Fruit fly (Drosophila melanogaster) whole organism, embryonic: ENCODE measurements around the gene Psf2.

Source experiments
- CG10654 ChIP-seq: fragments of 200-800 bp; sonication (Bioruptor generic); optimal IDR thresholded peaks from 2 replicates; lab custom pipeline; 2016; ENCODE audit warnings: missing biosample characterization, missing genetic modification characterization
- CG10979 ChIP-seq: fragments of 200-800 bp; sonication (Bioruptor generic); optimal IDR thresholded peaks from 2 replicates; lab custom pipeline; 2018; ENCODE audit warnings: missing biosample characterization, mild to moderate bottlenecking, missing genetic modification characterization, moderate library complexity
- CG11093 ChIP-seq: fragments of 200-800 bp; sonication (Bioruptor generic); IDR thresholded peaks from 3 replicates; pipeline ENCODE4 v1.3.6; 2022; ENCODE audit warnings: missing biosample characterization, missing genetic modification characterization
- CG11560 ChIP-seq: fragments of 200-800 bp; sonication (Bioruptor generic); IDR thresholded peaks from 3 replicates; pipeline ENCODE4 v1.3.6; 2022; ENCODE audit warnings: missing biosample characterization, missing genetic modification characterization
- CG11695 ChIP-seq: fragments of 200-800 bp; sonication (Bioruptor generic); IDR thresholded peaks from 3 replicates; pipeline ENCODE4 v1.3.6; 2022; ENCODE audit warnings: missing biosample characterization, missing genetic modification characterization
- CG12071 ChIP-seq: fragments of 200-800 bp; sonication (Bioruptor generic); optimal IDR thresholded peaks from 3 replicates; lab custom pipeline; 2018; ENCODE audit warnings: missing biosample characterization, mild to moderate bottlenecking, missing genetic modification characterization
- CG13624 ChIP-seq: fragments of 200-800 bp; sonication (Bioruptor generic); optimal IDR thresholded peaks from 2 replicates; lab custom pipeline; 2016; ENCODE audit warnings: missing biosample characterization, missing genetic modification characterization
- CG14860 ChIP-seq: fragments of 200-800 bp; sonication (Bioruptor generic); IDR thresholded peaks from 3 replicates; pipeline ENCODE4 v1.3.6; 2022; ENCODE audit warnings: missing biosample characterization, missing genetic modification characterization; ENCODE audit not compliant: partially characterized antibody
- CG15073 ChIP-seq: fragments of 200-800 bp; sonication (Bioruptor generic); optimal IDR thresholded peaks from 2 replicates; lab custom pipeline; 2016; ENCODE audit warnings: missing biosample characterization, missing genetic modification characterization
- CG15514 ChIP-seq: fragments of 200-800 bp; sonication (Bioruptor generic); optimal IDR thresholded peaks from 3 replicates; lab custom pipeline; 2017; ENCODE audit warnings: missing biosample characterization, missing genetic modification characterization, mild to moderate bottlenecking, moderate library complexity, missing genetic modification reagents
- CG18262 ChIP-seq: fragments of 200-800 bp; optimal IDR thresholded peaks from 3 replicates; lab custom pipeline; 2019; ENCODE audit warnings: missing biosample characterization, mild to moderate bottlenecking, missing genetic modification characterization, moderate library complexity
- CG2199 ChIP-seq: fragments of 200-800 bp; sonication (Bioruptor generic); IDR thresholded peaks from 3 replicates; pipeline ENCODE4 v1.3.6; 2022; ENCODE audit warnings: missing biosample characterization, missing genetic modification characterization
- CG2202 ChIP-seq: fragments of 200-800 bp; sonication (Bioruptor generic); optimal IDR thresholded peaks from 2 replicates; lab custom pipeline; 2018; ENCODE audit warnings: missing biosample characterization, mild to moderate bottlenecking, missing genetic modification characterization
- CG30403 ChIP-seq: fragments of 200-800 bp; sonication (Bioruptor generic); optimal IDR thresholded peaks from 3 replicates; lab custom pipeline; 2016; ENCODE audit warnings: missing biosample characterization, missing genetic modification characterization
- CG31224 ChIP-seq: fragments of 200-800 bp; sonication (Bioruptor generic); IDR thresholded peaks from 2 replicates; pipeline ENCODE4 v1.3.6; 2022; ENCODE audit warnings: missing biosample characterization, missing genetic modification characterization
- CG32532 ChIP-seq: fragments of 200-800 bp; sonication (Bioruptor generic); IDR thresholded peaks from 2 replicates; pipeline ENCODE4 v1.3.6; 2022; ENCODE audit warnings: missing biosample characterization, missing genetic modification characterization
- CG6813 ChIP-seq: fragments of 200-800 bp; sonication (Bioruptor generic); optimal IDR thresholded peaks from 2 replicates; lab custom pipeline; 2017; ENCODE audit warnings: missing biosample characterization, missing genetic modification characterization, mild to moderate bottlenecking, moderate library complexity, missing genetic modification reagents
- CG6854 ChIP-seq: fragments of 200-800 bp; sonication (Bioruptor generic); optimal IDR thresholded peaks from 3 replicates; lab custom pipeline; 2017; ENCODE audit warnings: missing biosample characterization, mild to moderate bottlenecking, missing genetic modification characterization
- CG8290 ChIP-seq, 3 experiments: fragments of 200-800 bp; sonication (Bioruptor generic); optimal IDR thresholded peaks; 2 replicates each; lab custom pipeline; 2016 to 2019; ENCODE audit warnings: missing biosample characterization in 3 of 3, missing genetic modification characterization in 3 of 3, mild to moderate bottlenecking in 2 of 3, moderate library complexity in 1 of 3
- Eip74EF ChIP-seq, 2 experiments: fragments of 200-800 bp in 1 of 2; fragments of >200 bp in 1 of 2; sonication (Bioruptor generic) in 1 of 2; optimal IDR thresholded peaks; 2 replicates each; lab custom pipeline; 2017 to 2019; ENCODE audit warnings: missing biosample characterization in 2 of 2, missing genetic modification characterization in 2 of 2, mild to moderate bottlenecking in 1 of 2, moderate library complexity in 1 of 2
- Ets97D ChIP-seq: fragments of 200-800 bp; sonication (Bioruptor generic); optimal IDR thresholded peaks from 3 replicates; lab custom pipeline; 2016; ENCODE audit warnings: missing biosample characterization, missing genetic modification characterization
- Gsc ChIP-seq: fragments of 200-800 bp; sonication (Bioruptor generic); IDR thresholded peaks from 2 replicates; pipeline ENCODE4 v1.3.6; 2022; ENCODE audit warnings: missing biosample characterization, missing genetic modification characterization
- HHEX ChIP-seq: fragments of 200-800 bp; sonication (Bioruptor generic); optimal IDR thresholded peaks from 3 replicates; lab custom pipeline; 2017; ENCODE audit warnings: missing biosample characterization, mild to moderate bottlenecking, missing genetic modification characterization, missing genetic modification reagents
- Lhr ChIP-seq: fragments of 200-800 bp; sonication (Bioruptor generic); optimal IDR thresholded peaks from 3 replicates; lab custom pipeline; 2017; ENCODE audit warnings: mild to moderate bottlenecking, missing biosample characterization, missing genetic modification reagents, missing genetic modification characterization
- MTF-1 ChIP-seq: fragments of 200-800 bp; sonication (Bioruptor generic); optimal IDR thresholded peaks from 2 replicates; lab custom pipeline; 2018; ENCODE audit warnings: missing biosample characterization, mild to moderate bottlenecking, missing genetic modification characterization, borderline replicate concordance
- NC2α ChIP-seq: fragments of 200-800 bp; sonication (Bioruptor generic); optimal IDR thresholded peaks from 2 replicates; lab custom pipeline; 2016; ENCODE audit warnings: missing biosample characterization, missing genetic modification characterization
- Side ChIP-seq: fragments of 200-800 bp; sonication (Bioruptor generic); optimal IDR thresholded peaks from 2 replicates; lab custom pipeline; 2016; ENCODE audit warnings: missing biosample characterization, missing genetic modification characterization
- Six4 ChIP-seq: fragments of 200-800 bp; sonication (Bioruptor generic); optimal IDR thresholded peaks from 2 replicates; lab custom pipeline; 2016; ENCODE audit warnings: missing biosample characterization, missing genetic modification characterization
- Sry-δ ChIP-seq: fragments of 200-800 bp; sonication (Bioruptor generic); optimal IDR thresholded peaks from 2 replicates; lab custom pipeline; 2016; ENCODE audit warnings: missing biosample characterization, missing genetic modification characterization
- Stat92E ChIP-seq, 3 experiments: fragments of >200 bp in 2 of 3; fragments of 200-800 bp in 1 of 3; sonication (Bioruptor generic) in 1 of 3; optimal IDR thresholded peaks; 2 replicates each; lab custom pipeline; 2017 to 2019; ENCODE audit warnings: missing biosample characterization in 3 of 3, missing genetic modification characterization in 3 of 3, mild to moderate bottlenecking in 1 of 3, moderate library complexity in 1 of 3
- amos ChIP-seq: fragments of 200-800 bp; sonication (Bioruptor generic); IDR thresholded peaks from 2 replicates; pipeline ENCODE4 v1.3.6; 2022; ENCODE audit warnings: missing biosample characterization, missing genetic modification characterization; ENCODE audit not compliant: partially characterized antibody
- bigmax ChIP-seq: fragments of 200-800 bp; sonication (Bioruptor generic); optimal IDR thresholded peaks from 2 replicates; lab custom pipeline; 2018; ENCODE audit warnings: missing biosample characterization, mild to moderate bottlenecking, missing genetic modification characterization
- cato ChIP-seq: fragments of 200-800 bp; sonication (Bioruptor generic); optimal IDR thresholded peaks from 2 replicates; lab custom pipeline; 2016; ENCODE audit warnings: missing biosample characterization, missing genetic modification characterization, borderline replicate concordance
- chinmo ChIP-seq: fragments of 200-800 bp; sonication (Bioruptor generic); IDR thresholded peaks from 4 replicates; pipeline ENCODE4 v1.3.6; 2022; ENCODE audit warnings: missing biosample characterization, missing genetic modification characterization; ENCODE audit not compliant: partially characterized antibody
- crol ChIP-seq: fragments of 200-800 bp; sonication (Bioruptor generic); IDR thresholded peaks from 2 replicates; pipeline ENCODE4 v1.3.6; 2022; ENCODE audit warnings: missing biosample characterization, missing genetic modification characterization
- crp ChIP-seq, 2 experiments: fragments of 200-800 bp; sonication (Bioruptor generic); optimal IDR thresholded peaks; 2 replicates in 1 of 2; 3 replicates in 1 of 2; lab custom pipeline; 2017; ENCODE audit warnings: missing biosample characterization in 2 of 2, missing genetic modification characterization in 2 of 2, mild to moderate bottlenecking in 1 of 2, moderate library complexity in 1 of 2
- ftz-f1 ChIP-seq: fragments of 200-800 bp; sonication (Bioruptor generic); optimal IDR thresholded peaks from 2 replicates; lab custom pipeline; 2016; ENCODE audit warnings: missing biosample characterization, missing genetic modification characterization
- gt ChIP-seq: fragments of 200-800 bp; sonication (Bioruptor generic); IDR thresholded peaks from 2 replicates; pipeline ENCODE4 v1.3.6; 2022; ENCODE audit warnings: missing biosample characterization, missing genetic modification characterization
- nmo ChIP-seq: fragments of 200-800 bp; sonication (Bioruptor generic); optimal IDR thresholded peaks from 2 replicates; lab custom pipeline; 2018; ENCODE audit warnings: missing biosample characterization, mild to moderate bottlenecking, missing genetic modification characterization, moderate library complexity
- pho ChIP-seq: fragments of 200-800 bp; sonication (Bioruptor generic); optimal IDR thresholded peaks from 2 replicates; lab custom pipeline; 2016; ENCODE audit warnings: missing biosample characterization, missing genetic modification characterization
- rib ChIP-seq: fragments of 200-800 bp; sonication (Bioruptor generic); IDR thresholded peaks from 2 replicates; pipeline ENCODE4 v1.3.6; 2022; ENCODE audit warnings: missing biosample characterization, missing genetic modification characterization
- salm ChIP-seq: fragments of 200-800 bp; sonication (Bioruptor generic); optimal IDR thresholded peaks from 2 replicates; lab custom pipeline; 2018; ENCODE audit warnings: missing biosample characterization, mild to moderate bottlenecking, missing genetic modification characterization
- seq ChIP-seq: fragments of 200-800 bp; sonication (Bioruptor generic); IDR thresholded peaks from 2 replicates; pipeline ENCODE4 v1.3.6; 2022; ENCODE audit warnings: missing biosample characterization, missing genetic modification characterization
- sima ChIP-seq: fragments of 200-800 bp; sonication (Bioruptor generic); optimal IDR thresholded peaks from 2 replicates; lab custom pipeline; 2016; ENCODE audit warnings: missing biosample characterization, missing genetic modification characterization
- slbo ChIP-seq: fragments of 200-800 bp; sonication (Bioruptor generic); IDR thresholded peaks from 2 replicates; pipeline ENCODE4 v1.3.6; 2022; ENCODE audit warnings: missing biosample characterization, missing genetic modification characterization
- sqz ChIP-seq: fragments of 200-800 bp; sonication (Bioruptor generic); optimal IDR thresholded peaks from 3 replicates; lab custom pipeline; 2018; ENCODE audit warnings: missing biosample characterization, mild to moderate bottlenecking, missing genetic modification characterization
- tx ChIP-seq: fragments of 200-800 bp; sonication (Bioruptor generic); optimal IDR thresholded peaks from 2 replicates; lab custom pipeline; 2016; ENCODE audit warnings: missing biosample characterization, missing genetic modification characterization
- zen ChIP-seq: fragments of 200-800 bp; sonication (Bioruptor generic); optimal IDR thresholded peaks from 3 replicates; lab custom pipeline; 2018; ENCODE audit warnings: missing biosample characterization, mild to moderate bottlenecking, missing genetic modification characterization, moderate library complexity

The Psf2 gene

DNA sequence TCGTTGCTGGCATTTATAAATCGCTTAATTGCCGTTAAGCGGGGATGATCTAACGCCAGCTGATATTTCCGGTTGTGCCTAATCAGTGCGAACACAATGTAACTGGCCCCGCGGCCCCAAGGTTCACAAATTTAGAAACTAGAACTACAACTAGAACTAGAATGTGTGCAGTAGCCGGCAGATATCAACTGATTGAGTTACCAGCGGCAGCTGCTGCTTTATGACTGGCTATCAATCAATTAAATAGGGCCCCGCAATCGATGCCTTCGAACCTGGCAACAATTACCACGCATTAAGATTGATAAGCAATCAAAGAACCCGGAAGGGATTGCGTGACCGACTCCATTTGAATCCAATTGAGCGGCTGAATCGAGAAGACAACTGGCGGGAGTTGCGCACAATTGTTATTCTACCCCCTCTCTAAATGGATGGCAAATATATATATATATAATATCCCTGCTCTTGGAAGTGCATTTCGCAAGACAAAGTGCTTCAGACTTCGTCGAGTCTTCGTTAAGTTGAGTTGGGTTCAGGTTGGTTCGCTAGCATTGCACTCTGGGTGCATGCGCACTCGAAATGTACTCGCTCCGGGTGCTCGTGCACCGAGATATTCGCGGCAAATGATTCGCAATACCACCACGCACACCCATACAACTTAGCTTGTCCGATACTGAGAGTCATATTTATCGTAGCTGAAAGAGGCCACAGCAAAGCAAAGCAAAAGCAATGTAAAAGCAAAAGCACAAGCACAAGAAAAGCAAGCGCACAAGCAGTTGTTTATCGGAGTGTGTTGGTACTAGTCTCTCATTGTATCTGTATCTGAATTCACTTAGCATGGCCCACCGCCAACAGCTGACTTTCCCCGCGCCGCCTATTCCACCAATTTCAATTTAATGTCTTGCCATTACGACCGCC is 47.1 kb downstream of the Psf2 start (continued):
- TF ChIP-seq CG12071 (GFP tag; lab: Kevin White, UChicago) (peak; percentile 1), CG10654 (GFP tag; lab: Kevin White, UChicago) (no peak), pho (no peak), CG14860 (no peak), CG11560 (tag; lab: Robert Waterston, UW) (no peak), amos (GFP tag; lab: Robert Waterston, UW) (no peak), chinmo (GFP tag; lab: Robert Waterston, UW) (peak; percentile 57; the same call in 1 of the 4 replicates), crol (GFP tag; lab: Robert Waterston, UW) (no peak), CG18262 (tag; lab: Kevin White, UChicago) (no peak), Sry-δ (GFP tag; lab: Kevin White, UChicago) (no peak), Six4 (no peak), Gsc (GFP tag; lab: Robert Waterston, UW) (no peak), Stat92E (GFP tag; optimal IDR thresholded peaks at IDR 0.05; lab: Kevin White, UChicago) (no peak), CG32532 (GFP tag; lab: Robert Waterston, UW) (no peak), Ets97D (GFP tag; lab: Kevin White, UChicago) (no peak), salm (tag; lab: Kevin White, UChicago) (no peak), CG10979 (tag; lab: Kevin White, UChicago) (no peak), CG2199 (GFP tag; lab: Robert Waterston, UW) (no peak), ftz-f1 (GFP tag; lab: Kevin White, UChicago) (no peak), CG30403 (GFP tag; lab: Kevin White, UChicago) (no peak), gt (GFP tag; lab: Robert Waterston, UW) (no peak), CG2202 (tag; lab: Kevin White, UChicago) (no peak), seq (GFP tag; lab: Robert Waterston, UW) (no peak), zen (no peak), CG11695 (GFP tag; lab: Robert Waterston, UW) (no peak), sima (GFP tag; lab: Kevin White, UChicago) (no peak), MTF-1 (GFP tag; lab: Kevin White, UChicago) (no peak), CG15514 (peak; percentile 2), CG13624 (GFP tag; lab: Kevin White, UChicago) (no peak), CG31224 (no peak), rib (GFP tag; lab: Robert Waterston, UW) (no peak), nmo (GFP tag; lab: Kevin White, UChicago) (no peak), Lhr (no peak), CG6854 (no peak), bigmax (GFP tag; lab: Kevin White, UChicago) (no peak), NC2α (GFP tag; lab: Kevin White, UChicago) (no peak), Side (GFP tag; lab: Kevin White, UChicago) (no peak), tx (GFP tag; lab: Kevin White, UChicago) (no peak), CG15073 (no peak), CG8290 (GFP tag; optimal IDR thresholded peaks at IDR 0.05; lab: Kevin White, UChicago) (no peak), CG8290 (tag; optimal IDR thresholded peaks at IDR 0.05; lab: Kevin White, UChicago) (peak in 1 of 2 experiments; percentile 21), CG11093 (GFP tag; lab: Robert Waterston, UW) (no peak), Eip74EF (GFP tag; optimal IDR thresholded peaks at IDR 0.05; lab: Kevin White, UChicago) (peak in 1 of 2 experiments; percentile 86), slbo (GFP tag; lab: Robert Waterston, UW) (no peak), sqz (GFP tag; lab: Kevin White, UChicago) (no peak), crp (GFP tag; optimal IDR thresholded peaks at IDR 0.05; lab: Kevin White, UChicago) (peak in 1 of 2 experiments; percentile 5), CG6813 (GFP tag; lab: Kevin White, UChicago) (no peak), cato (GFP tag; lab: Kevin White, UChicago) (no peak), HHEX (GFP tag; lab: Kevin White, UChicago) (peak; percentile 15)
